Fruit fly (Drosophila melanogaster) whole organism, embryonic: Measurements from ENCODE around the gene Nepl4.

Source experiments
- CG12744 ChIP-seq: fragments of 200-800 bp; sonication (Bioruptor generic); optimal IDR thresholded peaks from 2 replicates; lab custom pipeline; 2016; ENCODE audit warnings: missing biosample characterization, missing genetic modification characterization
- CG2202 ChIP-seq: fragments of 200-800 bp; sonication (Bioruptor generic); optimal IDR thresholded peaks from 2 replicates; lab custom pipeline; 2018; ENCODE audit warnings: missing biosample characterization, mild to moderate bottlenecking, missing genetic modification characterization
- CG4328 ChIP-seq: fragments of 200-800 bp; sonication (Bioruptor generic); optimal IDR thresholded peaks from 3 replicates; lab custom pipeline; 2017; ENCODE audit warnings: missing biosample characterization, missing genetic modification reagents, missing genetic modification characterization
- CG6854 ChIP-seq: fragments of 200-800 bp; sonication (Bioruptor generic); optimal IDR thresholded peaks from 3 replicates; lab custom pipeline; 2017; ENCODE audit warnings: missing biosample characterization, mild to moderate bottlenecking, missing genetic modification characterization
- CkIIα-i1 ChIP-seq: fragments of 200-800 bp; sonication (Bioruptor generic); IDR thresholded peaks from 2 replicates; pipeline ENCODE4 v1.3.6; 2022; ENCODE audit warnings: missing biosample characterization, missing genetic modification characterization
- al ChIP-seq: fragments of 200-800 bp; sonication (Bioruptor generic); IDR thresholded peaks from 2 replicates; pipeline ENCODE4 v1.3.6; 2022; ENCODE audit warnings: missing biosample characterization, missing genetic modification characterization
- bsh ChIP-seq, 2 experiments: fragments of 200-800 bp; sonication (Bioruptor generic); optimal IDR thresholded peaks; 2 replicates each; lab custom pipeline; 2017 to 2018; ENCODE audit warnings: mild to moderate bottlenecking in 2 of 2, missing biosample characterization in 2 of 2, missing genetic modification characterization in 2 of 2, moderate library complexity in 1 of 2
- onecut ChIP-seq: fragments of 200-800 bp; sonication (Bioruptor generic); IDR thresholded peaks from 2 replicates; pipeline ENCODE4 v1.3.6; 2022; ENCODE audit warnings: missing biosample characterization, missing genetic modification characterization
- sc ChIP-seq, 3 experiments: fragments of >200 bp in 2 of 3; fragments of 200-800 bp in 1 of 3; sonication (Bioruptor generic) in 1 of 3; optimal IDR thresholded peaks; 2 replicates in 2 of 3; 3 replicates in 1 of 3; lab custom pipeline; 2017; ENCODE audit warnings: mild to moderate bottlenecking in 1 of 3, missing biosample characterization in 1 of 3, missing genetic modification characterization in 1 of 3, missing genetic modification reagents in 1 of 3

DNA sequence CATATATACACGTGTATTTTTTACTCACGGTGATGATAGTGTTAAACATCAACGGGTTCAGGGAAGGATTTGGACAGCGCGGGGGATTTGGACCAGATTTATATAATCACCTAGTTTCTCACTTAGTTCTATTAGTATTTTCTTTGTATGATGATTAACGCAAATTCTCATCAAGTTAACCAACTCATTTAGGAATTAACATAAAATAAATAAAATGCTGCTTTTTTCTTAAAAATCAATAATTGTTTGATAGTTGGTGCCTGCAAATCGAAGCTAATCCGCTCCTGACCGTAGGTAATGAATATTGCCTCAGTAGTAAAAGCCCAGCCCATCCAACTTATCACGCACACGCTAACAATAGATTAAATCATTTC, 15.9 kb upstream of the Nepl4 start:
- peak; percentile 82 for TF ChIP-seq al (GFP tag; lab: Robert Waterston, UW)
- peak; percentile 44 for TF ChIP-seq CG12744 (GFP tag; lab: Kevin White, UChicago)
- peak; percentile 72 for TF ChIP-seq CG6854 (GFP tag; lab: Kevin White, UChicago)
- TF ChIP-seq onecut (GFP tag; lab: Robert Waterston, UW): peak; percentile 42
- TF ChIP-seq CG2202: no peak
- peak in 1 of 2 experiments; percentile 66 for TF ChIP-seq bsh (GFP tag; optimal IDR thresholded peaks at IDR 0.05; lab: Kevin White, UChicago)
- peak; percentile 65 for TF ChIP-seq CG4328 (GFP tag; lab: Kevin White, UChicago)
- TF ChIP-seq sc (optimal IDR thresholded peaks at IDR 0.05; lab: Kevin White, UChicago): no peak
- no peak for TF ChIP-seq sc (GFP tag; optimal IDR thresholded peaks at IDR 0.05; lab: Kevin White, UChicago)
- TF ChIP-seq CkIIα-i1 (GFP tag; lab: Robert Waterston, UW): no peak
